Fruit fly (Drosophila melanogaster) whole organism, embryonic: ENCODE results near the gene CG42340.

ENCODE experiments used
- CG10147 ChIP-seq: fragments of 200-800 bp; sonication (Bioruptor generic); optimal IDR thresholded peaks from 2 replicates; lab custom pipeline; 2019; ENCODE audit warnings: missing biosample characterization, mild to moderate bottlenecking, missing genetic modification characterization, moderate library complexity
- CG10654 ChIP-seq: fragments of 200-800 bp; sonication (Bioruptor generic); optimal IDR thresholded peaks from 2 replicates; lab custom pipeline; 2016; ENCODE audit warnings: missing biosample characterization, missing genetic modification characterization
- CG11247 ChIP-seq: fragments of 200-800 bp; sonication (Bioruptor generic); IDR thresholded peaks from 2 replicates; pipeline ENCODE4 v1.3.6; 2022; ENCODE audit warnings: missing biosample characterization, missing genetic modification characterization
- CG11695 ChIP-seq: fragments of 200-800 bp; sonication (Bioruptor generic); IDR thresholded peaks from 3 replicates; pipeline ENCODE4 v1.3.6; 2022; ENCODE audit warnings: missing biosample characterization, missing genetic modification characterization
- CG12219 ChIP-seq: fragments of 200-800 bp; sonication (Bioruptor generic); optimal IDR thresholded peaks from 3 replicates; lab custom pipeline; 2018; ENCODE audit warnings: missing biosample characterization, mild to moderate bottlenecking, missing genetic modification characterization
- CG12659 ChIP-seq: fragments of 200-800 bp; sonication (Bioruptor generic); optimal IDR thresholded peaks from 3 replicates; lab custom pipeline; 2017; ENCODE audit warnings: mild to moderate bottlenecking, missing biosample characterization, missing genetic modification reagents, missing genetic modification characterization
- CG13424 ChIP-seq: fragments of 200-800 bp; sonication (Bioruptor generic); optimal IDR thresholded peaks from 2 replicates; lab custom pipeline; 2019; ENCODE audit warnings: missing biosample characterization, mild to moderate bottlenecking, missing genetic modification characterization, moderate library complexity
- CG14050 ChIP-seq: fragments of 200-800 bp; sonication (Bioruptor generic); IDR thresholded peaks from 3 replicates; pipeline ENCODE4 v1.3.6; 2022; ENCODE audit warnings: missing biosample characterization, missing genetic modification characterization
- CG14965 ChIP-seq: fragments of 200-800 bp; sonication (Bioruptor generic); optimal IDR thresholded peaks from 2 replicates; lab custom pipeline; 2016; ENCODE audit warnings: missing biosample characterization, missing genetic modification characterization, borderline replicate concordance
- CG15269 ChIP-seq: fragments of 200-800 bp; sonication (Bioruptor generic); optimal IDR thresholded peaks from 2 replicates; lab custom pipeline; 2018; ENCODE audit warnings: missing biosample characterization, mild to moderate bottlenecking, missing genetic modification characterization, moderate library complexity
- CG17359 ChIP-seq: fragments of 200-800 bp; sonication (Bioruptor generic); optimal IDR thresholded peaks from 3 replicates; lab custom pipeline; 2018; ENCODE audit warnings: missing biosample characterization, mild to moderate bottlenecking, missing genetic modification characterization, moderate library complexity
- CG17361 ChIP-seq: fragments of 200-800 bp; sonication (Bioruptor generic); IDR thresholded peaks from 3 replicates; pipeline ENCODE4 v1.3.6; 2022; ENCODE audit warnings: missing biosample characterization, missing genetic modification characterization
- CG18476 ChIP-seq: fragments of 200-800 bp; sonication (Bioruptor generic); optimal IDR thresholded peaks from 2 replicates; lab custom pipeline; 2016; ENCODE audit warnings: missing biosample characterization, mild to moderate bottlenecking, missing genetic modification characterization
- CG2202 ChIP-seq: fragments of 200-800 bp; sonication (Bioruptor generic); optimal IDR thresholded peaks from 2 replicates; lab custom pipeline; 2018; ENCODE audit warnings: missing biosample characterization, mild to moderate bottlenecking, missing genetic modification characterization
- CG2678 ChIP-seq: fragments of 200-800 bp; sonication (Bioruptor generic); optimal IDR thresholded peaks from 3 replicates; lab custom pipeline; 2019; ENCODE audit warnings: missing biosample characterization, mild to moderate bottlenecking, missing genetic modification characterization, moderate library complexity
- CG32532 ChIP-seq: fragments of 200-800 bp; sonication (Bioruptor generic); IDR thresholded peaks from 2 replicates; pipeline ENCODE4 v1.3.6; 2022; ENCODE audit warnings: missing biosample characterization, missing genetic modification characterization
- CG3995 ChIP-seq: fragments of 200-800 bp; sonication (Bioruptor generic); optimal IDR thresholded peaks from 3 replicates; lab custom pipeline; 2016; ENCODE audit warnings: missing biosample characterization, missing genetic modification characterization
- CG5245 ChIP-seq: fragments of 200-800 bp; sonication (Bioruptor generic); optimal IDR thresholded peaks from 3 replicates; lab custom pipeline; 2016; ENCODE audit warnings: missing biosample characterization, missing genetic modification characterization
- CG6765 ChIP-seq: fragments of 200-800 bp; sonication (Bioruptor generic); optimal IDR thresholded peaks from 3 replicates; lab custom pipeline; 2017; ENCODE audit warnings: missing biosample characterization, mild to moderate bottlenecking, missing genetic modification characterization
- CG6813 ChIP-seq: fragments of 200-800 bp; sonication (Bioruptor generic); optimal IDR thresholded peaks from 2 replicates; lab custom pipeline; 2017; ENCODE audit warnings: missing biosample characterization, missing genetic modification characterization, mild to moderate bottlenecking, moderate library complexity, missing genetic modification reagents
- CG8290 ChIP-seq, 3 experiments: fragments of 200-800 bp; sonication (Bioruptor generic); optimal IDR thresholded peaks; 2 replicates each; lab custom pipeline; 2016 to 2019; ENCODE audit warnings: missing biosample characterization in 3 of 3, missing genetic modification characterization in 3 of 3, mild to moderate bottlenecking in 2 of 3, moderate library complexity in 1 of 3
- CG9215 ChIP-seq: fragments of 200-800 bp; sonication (Bioruptor generic); IDR thresholded peaks from 2 replicates; pipeline ENCODE4 v1.3.6; 2022; ENCODE audit warnings: missing biosample characterization, missing genetic modification characterization
- Dbx ChIP-seq: fragments of 200-800 bp; sonication (Bioruptor generic); IDR thresholded peaks from 3 replicates; pipeline ENCODE4 v1.3.6; 2022; ENCODE audit warnings: missing biosample characterization, missing genetic modification characterization
- Dfd ChIP-seq, 2 experiments: fragments of >200 bp; optimal IDR thresholded peaks; 2 replicates each; lab custom pipeline; 2017; ENCODE audit warnings: missing biosample characterization in 2 of 2, missing genetic modification characterization in 2 of 2
- Dip3 ChIP-seq: fragments of 200-800 bp; sonication (Bioruptor generic); optimal IDR thresholded peaks from 3 replicates; lab custom pipeline; 2016; ENCODE audit warnings: missing biosample characterization, missing genetic modification characterization
- Fer1 ChIP-seq: fragments of 200-800 bp; sonication (Bioruptor generic); optimal IDR thresholded peaks from 2 replicates; lab custom pipeline; 2017; ENCODE audit warnings: missing biosample characterization, mild to moderate bottlenecking, missing genetic modification characterization
- H15 ChIP-seq: fragments of 200-800 bp; sonication (Bioruptor generic); IDR thresholded peaks from 3 replicates; pipeline ENCODE4 v1.3.6; 2022; ENCODE audit warnings: missing biosample characterization, missing genetic modification characterization
- Med ChIP-seq: fragments of 200-800 bp; sonication (Bioruptor generic); peaks from one replicate; lab custom pipeline; 2016; ENCODE audit warnings: missing biosample characterization, missing genetic modification characterization, mild to moderate bottlenecking, inconsistent platforms, moderate library complexity
- Oaz ChIP-seq: fragments of 200-800 bp; sonication (Bioruptor generic); IDR thresholded peaks from 2 replicates; pipeline ENCODE4 v1.3.6; 2022; ENCODE audit warnings: missing biosample characterization, missing genetic modification characterization
- Oli ChIP-seq: fragments of 200-800 bp; sonication (Bioruptor generic); optimal IDR thresholded peaks from 2 replicates; lab custom pipeline; 2018; ENCODE audit warnings: missing biosample characterization, mild to moderate bottlenecking, missing genetic modification characterization, moderate library complexity
- Side ChIP-seq: fragments of 200-800 bp; sonication (Bioruptor generic); optimal IDR thresholded peaks from 2 replicates; lab custom pipeline; 2016; ENCODE audit warnings: missing biosample characterization, missing genetic modification characterization
- Six4 ChIP-seq: fragments of 200-800 bp; sonication (Bioruptor generic); optimal IDR thresholded peaks from 2 replicates; lab custom pipeline; 2016; ENCODE audit warnings: missing biosample characterization, missing genetic modification characterization
- bigmax ChIP-seq: fragments of 200-800 bp; sonication (Bioruptor generic); optimal IDR thresholded peaks from 2 replicates; lab custom pipeline; 2018; ENCODE audit warnings: missing biosample characterization, mild to moderate bottlenecking, missing genetic modification characterization
- chm ChIP-seq: fragments of 200-800 bp; sonication (Bioruptor generic); IDR thresholded peaks from 2 replicates; pipeline ENCODE4 v1.3.6; 2022; ENCODE audit warnings: missing biosample characterization, missing genetic modification characterization
- dati ChIP-seq: fragments of 200-800 bp; sonication (Bioruptor generic); IDR thresholded peaks from 2 replicates; pipeline ENCODE4 v1.3.6; 2022; ENCODE audit warnings: missing biosample characterization, missing genetic modification characterization
- dmrt99B ChIP-seq: fragments of 200-800 bp; sonication (Bioruptor generic); optimal IDR thresholded peaks from 2 replicates; lab custom pipeline; 2018; ENCODE audit warnings: missing biosample characterization, mild to moderate bottlenecking, missing genetic modification characterization, moderate library complexity
- eyg ChIP-seq: fragments of 200-800 bp; sonication (Bioruptor generic); optimal IDR thresholded peaks from 3 replicates; lab custom pipeline; 2016; ENCODE audit warnings: missing biosample characterization, missing genetic modification characterization
- fd96Cb ChIP-seq: fragments of 200-800 bp; sonication (Bioruptor generic); optimal IDR thresholded peaks from 2 replicates; lab custom pipeline; 2018; ENCODE audit warnings: missing biosample characterization, mild to moderate bottlenecking, missing genetic modification characterization, moderate library complexity
- grau ChIP-seq: fragments of 200-800 bp; optimal IDR thresholded peaks from 3 replicates; lab custom pipeline; 2019; ENCODE audit warnings: missing biosample characterization, mild to moderate bottlenecking, missing genetic modification characterization, moderate library complexity
- grn ChIP-seq: fragments of 200-800 bp; sonication (Bioruptor generic); optimal IDR thresholded peaks from 3 replicates; lab custom pipeline; 2017; ENCODE audit warnings: missing biosample characterization, missing genetic modification characterization
- gro ChIP-seq: fragments of 200-800 bp; sonication (Bioruptor generic); optimal IDR thresholded peaks from 2 replicates; lab custom pipeline; 2016; ENCODE audit warnings: missing biosample characterization, missing genetic modification characterization
- kah ChIP-seq: fragments of 200-800 bp; sonication (Bioruptor generic); optimal IDR thresholded peaks from 2 replicates; lab custom pipeline; 2018; ENCODE audit warnings: missing biosample characterization, mild to moderate bottlenecking, missing genetic modification characterization
- klu ChIP-seq: fragments of 200-800 bp; sonication (Bioruptor generic); IDR thresholded peaks from 2 replicates; pipeline ENCODE4 v1.3.6; 2022; ENCODE audit warnings: missing biosample characterization, missing genetic modification characterization
- lilli ChIP-seq: fragments of 200-800 bp; sonication (Bioruptor generic); optimal IDR thresholded peaks from 3 replicates; lab custom pipeline; 2016; ENCODE audit warnings: missing biosample characterization, missing genetic modification characterization
- nom ChIP-seq: fragments of 200-800 bp; sonication (Bioruptor generic); optimal IDR thresholded peaks from 2 replicates; lab custom pipeline; 2017; ENCODE audit warnings: missing biosample characterization, missing genetic modification characterization, mild to moderate bottlenecking, moderate library complexity, missing genetic modification reagents
- pnt ChIP-seq: fragments of 200-800 bp; sonication (Bioruptor generic); optimal IDR thresholded peaks from 3 replicates; lab custom pipeline; 2016; ENCODE audit warnings: missing biosample characterization, missing genetic modification characterization
- row ChIP-seq: fragments of 200-800 bp; sonication (Bioruptor generic); IDR thresholded peaks from 3 replicates; pipeline ENCODE4 v1.3.6; 2022; ENCODE audit warnings: missing biosample characterization, missing genetic modification characterization
- sens ChIP-seq: fragments of 200-800 bp; sonication (Bioruptor generic); peaks from one replicate; lab custom pipeline; 2016; ENCODE audit warnings: missing biosample characterization, missing genetic modification characterization
- stc ChIP-seq: fragments of 200-800 bp; sonication (Bioruptor generic); IDR thresholded peaks from 2 replicates; pipeline ENCODE4 v1.3.6; 2022; ENCODE audit warnings: missing biosample characterization, missing genetic modification characterization
- toy ChIP-seq: fragments of 200-800 bp; sonication (Bioruptor generic); IDR thresholded peaks from 2 replicates; pipeline ENCODE4 v1.3.6; 2022; ENCODE audit warnings: missing biosample characterization, missing genetic modification characterization
- wek ChIP-seq: fragments of 200-800 bp; sonication (Bioruptor generic); optimal IDR thresholded peaks from 3 replicates; lab custom pipeline; 2018; ENCODE audit warnings: missing biosample characterization, mild to moderate bottlenecking, missing genetic modification characterization, moderate library complexity

The CG42340 gene

DNA sequence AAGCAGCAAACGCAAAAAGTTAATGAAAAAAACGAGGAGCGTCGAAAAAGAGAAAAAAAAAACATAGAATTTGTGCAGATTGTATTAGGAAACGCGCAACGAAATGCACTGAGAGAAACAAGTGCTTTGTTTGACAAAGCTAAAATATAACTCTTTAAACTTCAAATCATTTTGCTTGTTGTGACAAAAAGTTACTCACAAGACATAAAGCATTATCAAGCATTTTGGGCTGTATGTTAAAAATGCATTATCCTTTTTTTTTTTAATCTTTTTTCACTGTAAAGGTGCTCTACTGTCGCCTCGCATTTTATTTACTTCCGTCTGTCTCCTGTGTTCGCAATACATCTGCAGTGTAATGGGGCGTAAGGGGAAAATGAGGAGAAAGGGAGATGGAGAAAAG lies 147.4 kb downstream of the CG42340 start (continued):
- no peak for TF ChIP-seq CG11695 (GFP tag; lab: Robert Waterston, UW)
- TF ChIP-seq grn: no peak
- TF ChIP-seq chm (GFP tag; lab: Robert Waterston, UW): no peak
- no peak for TF ChIP-seq CG14050 (GFP tag; lab: Robert Waterston, UW)
- no peak for TF ChIP-seq wek (GFP tag; lab: Kevin White, UChicago)
- TF ChIP-seq Fer1 (GFP tag; lab: Kevin White, UChicago): peak; percentile 40
- TF ChIP-seq CG10654: no peak
- peak; percentile 50 for TF ChIP-seq CG2678 (tag; lab: Kevin White, UChicago)
- peak; percentile 39 for TF ChIP-seq CG15269
- TF ChIP-seq CG17361 (GFP tag; lab: Robert Waterston, UW): no peak
- TF ChIP-seq sens: peak; percentile 45
- no peak for TF ChIP-seq eyg (GFP tag; lab: Kevin White, UChicago)
- TF ChIP-seq CG14965: no peak
- TF ChIP-seq dati: no peak
- TF ChIP-seq bigmax: no peak
- no peak for TF ChIP-seq Dfd (GFP tag; optimal IDR thresholded peaks at IDR 0.05; lab: Kevin White, UChicago)
- no peak for TF ChIP-seq CG12219 (GFP tag; lab: Kevin White, UChicago)
- TF ChIP-seq stc: 0 out of 2 replicates have a peak, but pooled peaks have one; percentile 14

DNA sequence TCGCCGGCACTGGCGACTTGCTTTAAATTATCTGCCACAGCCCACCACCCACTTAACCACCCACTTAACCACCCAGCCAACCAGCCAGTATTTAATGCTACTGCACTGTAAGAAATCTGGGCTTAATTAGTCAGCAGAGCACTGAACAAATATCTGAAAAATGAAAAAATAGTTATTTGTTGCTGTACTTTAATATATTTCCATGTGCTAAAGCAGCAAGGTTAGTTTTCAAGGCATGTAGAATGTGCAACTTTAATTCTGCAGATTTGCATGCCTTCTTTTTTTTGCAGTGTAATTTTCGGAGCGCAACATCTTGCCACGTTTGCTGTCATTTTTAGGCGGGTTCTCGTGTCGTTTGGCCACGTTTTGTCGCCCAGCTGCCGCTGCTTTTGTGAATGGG lies 148.5 kb downstream of the CG42340 start:
- TF ChIP-seq nom (GFP tag; lab: Kevin White, UChicago) (no peak), Oaz (GFP tag; lab: Robert Waterston, UW) (0 out of 2 replicates have a peak, but pooled peaks have one; percentile 4), toy (no peak), CG8290 (GFP tag; optimal IDR thresholded peaks at IDR 0.05; lab: Kevin White, UChicago) (no peak), CG8290 (tag; optimal IDR thresholded peaks at IDR 0.05; lab: Kevin White, UChicago) (peak in 1 of 2 experiments; percentile 67), CG9215 (GFP tag; lab: Robert Waterston, UW) (peak; percentile 29; the same call in 1 of the 2 replicates), pnt (GFP tag; lab: Kevin White, UChicago) (peak; percentile 21), CG12659 (GFP tag; lab: Kevin White, UChicago) (peak; percentile 32), Oli (tag; lab: Kevin White, UChicago) (peak; percentile 43), Med (GFP tag; lab: Kevin White, UChicago) (peak; percentile 91), CG17359 (tag; lab: Kevin White, UChicago) (peak; percentile 36), CG11247 (GFP tag; lab: Robert Waterston, UW) (0 out of 2 replicates have a peak, but pooled peaks have one; percentile 35), CG18476 (GFP tag; lab: Kevin White, UChicago) (peak; percentile 27), gro (peak; percentile 38), kah (GFP tag; lab: Kevin White, UChicago) (no peak), grau (tag; lab: Kevin White, UChicago) (peak; percentile 62), CG10147 (GFP tag; lab: Kevin White, UChicago) (peak; percentile 60), row (GFP tag; lab: Robert Waterston, UW) (peak; percentile 72), CG32532 (no peak), CG13424 (tag; lab: Kevin White, UChicago) (peak; percentile 43), CG5245 (GFP tag; lab: Kevin White, UChicago) (peak; percentile 10), Dip3 (peak; percentile 6), lilli (GFP tag; lab: Kevin White, UChicago) (peak; percentile 50), CG3995 (no peak), Side (peak; percentile 5), Dbx (GFP tag; lab: Robert Waterston, UW) (peak; percentile 40; the same call in 1 of the 3 replicates), H15 (GFP tag; lab: Robert Waterston, UW) (no peak), CG2202 (tag; lab: Kevin White, UChicago) (no peak), dmrt99B (tag; lab: Kevin White, UChicago) (peak; percentile 67), CG6765 (GFP tag; lab: Kevin White, UChicago) (peak; percentile 16), CG6813 (GFP tag; lab: Kevin White, UChicago) (peak; percentile 43), Six4 (GFP tag; lab: Kevin White, UChicago) (peak; percentile 17), klu (GFP tag; lab: Robert Waterston, UW) (0 out of 2 replicates have a peak, but pooled peaks have one; percentile 17), fd96Cb (tag; lab: Kevin White, UChicago) (peak; percentile 49)
